Worm (Caenorhabditis elegans) whole organism, L4 larva: ENCODE results near the gene daf-12.

Source experiments
- T20F7.1 ChIP-seq: fragments of 200-800 bp; sonication (Bioruptor generic); optimal IDR thresholded peaks from 2 replicates; lab custom pipeline; 2018; ENCODE audit warnings: mild to moderate bottlenecking, missing genetic modification characterization, missing compliant biosample characterization
- T26A8.4 ChIP-seq: fragments of 200-800 bp; sonication (Bioruptor generic); IDR thresholded peaks from 2 replicates; pipeline ENCODE4 v1.3.6; 2022; ENCODE audit warnings: missing genetic modification characterization, missing compliant biosample characterization
- Y48G9A.11 ChIP-seq: fragments of 200-800 bp; sonication (Bioruptor generic); IDR thresholded peaks from 2 replicates; pipeline ENCODE4 v1.3.6; 2022; ENCODE audit warnings: missing genetic modification reagents, missing genetic modification characterization, missing compliant biosample characterization
- ZK546.5 ChIP-seq, 2 experiments: sonication (generic microtip); optimal IDR thresholded peaks; 2 replicates each; lab custom pipeline; 2017; ENCODE audit warnings: missing biosample characterization in 2 of 2, missing genetic modification characterization in 2 of 2
- aha-1 ChIP-seq: fragments of 150-350 bp; peaks from one replicate; lab custom pipeline; 2014; ENCODE audit warnings: missing biosample characterization, missing genetic modification characterization
- ceh-28 ChIP-seq: fragments of 150-350 bp; optimal IDR thresholded peaks from 2 replicates; lab custom pipeline; 2014; ENCODE audit warnings: missing biosample characterization, missing genetic modification reagents, missing genetic modification characterization
- ceh-82 ChIP-seq: sonication (generic microtip); optimal IDR thresholded peaks from 2 replicates; lab custom pipeline; 2017; ENCODE audit warnings: missing biosample characterization, missing genetic modification characterization
- daf-16 ChIP-seq, 3 experiments: sonication (generic microtip); optimal IDR thresholded peaks; 2 replicates each; lab custom pipeline; 2016 to 2017; ENCODE audit warnings: missing genetic modification characterization in 3 of 3, missing genetic modification reagents in 3 of 3, mild to moderate bottlenecking in 2 of 3, missing compliant biosample characterization in 2 of 3, missing biosample characterization in 1 of 3, moderate library complexity in 1 of 3
- daf-19 ChIP-seq: fragments of 200-800 bp; sonication (Bioruptor generic); conservative IDR thresholded peaks from 2 replicates; pipeline ENCODE4 v1.3.6; 2022; ENCODE audit warnings: missing genetic modification characterization, missing compliant biosample characterization
- daf-8 ChIP-seq: fragments of 200-800 bp; sonication (Bioruptor generic); IDR thresholded peaks from 2 replicates; pipeline ENCODE4 v1.3.6; 2022; ENCODE audit warnings: missing genetic modification characterization, missing compliant biosample characterization
- dve-1 ChIP-seq: sonication (generic microtip); optimal IDR thresholded peaks from 2 replicates; lab custom pipeline; 2017; ENCODE audit warnings: antibody characterized with exemption, mild to moderate bottlenecking, missing genetic modification characterization, missing compliant biosample characterization; ENCODE audit not compliant: insufficient read depth
- egl-27 ChIP-seq: sonication (generic microtip); optimal IDR thresholded peaks from 3 replicates; lab custom pipeline; 2017; ENCODE audit warnings: missing biosample characterization, missing genetic modification reagents, missing genetic modification characterization
- egl-43 ChIP-seq: fragments of 200-800 bp; sonication (Bioruptor generic); IDR thresholded peaks from 2 replicates; pipeline ENCODE4 v1.3.6; 2022; ENCODE audit warnings: missing genetic modification reagents, missing genetic modification characterization, missing compliant biosample characterization
- gei-8 ChIP-seq: fragments of 200-800 bp; sonication (Bioruptor generic); optimal IDR thresholded peaks from 2 replicates; lab custom pipeline; 2018; ENCODE audit warnings: mild to moderate bottlenecking, missing genetic modification characterization, missing compliant biosample characterization
- hif-1 ChIP-seq, 2 experiments: sonication (generic microtip); optimal IDR thresholded peaks; 2 replicates each; lab custom pipeline; 2016 to 2017; ENCODE audit warnings: missing compliant biosample characterization in 2 of 2, missing genetic modification characterization in 2 of 2, missing genetic modification reagents in 2 of 2, missing genotype in 2 of 2, mild to moderate bottlenecking in 1 of 2
- hlh-11 ChIP-seq: fragments of 200-800 bp; sonication (Bioruptor generic); optimal IDR thresholded peaks from 2 replicates; lab custom pipeline; 2018; ENCODE audit warnings: mild to moderate bottlenecking, missing genetic modification characterization, missing compliant biosample characterization
- hlh-30 ChIP-seq: sonication (generic microtip); optimal IDR thresholded peaks from 2 replicates; lab custom pipeline; 2017; ENCODE audit warnings: antibody characterized with exemption, mild to moderate bottlenecking, missing genetic modification characterization, missing compliant biosample characterization; ENCODE audit not compliant: insufficient read depth
- jun-1 ChIP-seq: fragments of 150-350 bp; optimal IDR thresholded peaks from 2 replicates; lab custom pipeline; 2014; ENCODE audit warnings: missing biosample characterization, missing genetic modification reagents, missing genetic modification characterization
- lsy-2 ChIP-seq, 2 experiments: fragments of 150-350 bp in 1 of 2; sonication (generic microtip) in 1 of 2; optimal IDR thresholded peaks; 2 replicates each; lab custom pipeline; 2014 to 2017; ENCODE audit warnings: missing biosample characterization in 2 of 2, missing genetic modification characterization in 2 of 2
- madf-5 ChIP-seq, 2 experiments: fragments of 200-800 bp; sonication (Bioruptor generic); IDR thresholded peaks; 2 replicates each; pipeline ENCODE4 v1.3.6; 2022; ENCODE audit warnings: missing compliant biosample characterization in 2 of 2, missing genetic modification characterization in 2 of 2
- nhr-111 ChIP-seq: fragments of 200-800 bp; sonication (Bioruptor generic); optimal IDR thresholded peaks from 2 replicates; lab custom pipeline; 2018; ENCODE audit warnings: mild to moderate bottlenecking, missing genetic modification characterization, missing compliant biosample characterization
- nhr-28 ChIP-seq: fragments of 150-350 bp; optimal IDR thresholded peaks from 2 replicates; lab custom pipeline; 2014; ENCODE audit warnings: missing biosample characterization, missing genetic modification characterization
- nhr-41 ChIP-seq: fragments of 200-800 bp; sonication (Bioruptor generic); IDR thresholded peaks from 2 replicates; pipeline ENCODE4 v1.3.6; 2022; ENCODE audit warnings: missing genetic modification reagents, missing genetic modification characterization, missing compliant biosample characterization
- nhr-48 ChIP-seq: sonication (generic microtip); optimal IDR thresholded peaks from 2 replicates; lab custom pipeline; 2016; ENCODE audit warnings: mild to moderate bottlenecking, missing genetic modification characterization, missing compliant biosample characterization
- nhr-6 ChIP-seq: fragments of 150-350 bp; optimal IDR thresholded peaks from 2 replicates; lab custom pipeline; 2014; ENCODE audit warnings: missing biosample characterization, missing genetic modification characterization
- php-3 ChIP-seq: fragments of 200-800 bp; sonication (Bioruptor generic); IDR thresholded peaks from 2 replicates; pipeline ENCODE4 v1.3.6; 2022; ENCODE audit warnings: missing genetic modification reagents, missing genetic modification characterization, missing compliant biosample characterization
- saeg-2 ChIP-seq: fragments of 200-800 bp; sonication (Bioruptor generic); IDR thresholded peaks from 2 replicates; pipeline ENCODE4 v1.3.6; 2022; ENCODE audit warnings: missing genetic modification reagents, missing genetic modification characterization, missing compliant biosample characterization
- sdz-12 ChIP-seq: fragments of 200-800 bp; sonication (Bioruptor generic); optimal IDR thresholded peaks from 2 replicates; lab custom pipeline; 2018; ENCODE audit warnings: mild to moderate bottlenecking, missing genetic modification characterization, missing compliant biosample characterization
- spr-1 ChIP-seq: sonication (generic microtip); optimal IDR thresholded peaks from 2 replicates; lab custom pipeline; 2016; ENCODE audit warnings: mild to moderate bottlenecking, missing genetic modification characterization, missing compliant biosample characterization
- unc-39 ChIP-seq: sonication (generic microtip); optimal IDR thresholded peaks from 2 replicates; lab custom pipeline; 2017; ENCODE audit warnings: missing biosample characterization, missing genetic modification characterization
- unc-62 ChIP-seq, 3 experiments: fragments of 150-350 bp in 1 of 3; sonication (generic microtip); optimal IDR thresholded peaks in 2 of 3; peaks in 1 of 3; 1 replicate in 1 of 3; 2 replicates in 2 of 3; lab custom pipeline; 2014 to 2017; ENCODE audit warnings: missing biosample characterization in 3 of 3, missing genetic modification characterization in 3 of 3, missing genetic modification reagents in 3 of 3, missing genotype in 1 of 3
- zfp-2 ChIP-seq: sonication (generic microtip); optimal IDR thresholded peaks from 2 replicates; lab custom pipeline; 2016; ENCODE audit warnings: mild to moderate bottlenecking, missing genetic modification characterization, missing compliant biosample characterization
- zfp-3 ChIP-seq: fragments of 200-800 bp; sonication (Bioruptor generic); conservative IDR thresholded peaks from 2 replicates; pipeline ENCODE4 v1.3.6; 2022; ENCODE audit warnings: missing genetic modification reagents, missing genetic modification characterization, missing compliant biosample characterization
- zip-11 ChIP-seq: fragments of 200-800 bp; sonication (Bioruptor generic); IDR thresholded peaks from 2 replicates; pipeline ENCODE4 v1.3.6; 2022; ENCODE audit warnings: missing genetic modification characterization, missing compliant biosample characterization

Gene daf-12

ce11 chrX:10630059-10630791 lies 5.5 kb upstream of the daf-12 start (continued):
- TF ChIP-seq egl-27 (tag; lab: Kevin White, UChicago): no peak
- no peak for TF ChIP-seq hif-1 (tag; optimal IDR thresholded peaks at IDR 0.05; lab: Kevin White, UChicago)
- TF ChIP-seq lsy-2 (tag; optimal IDR thresholded peaks at IDR 0.05; lab: Kevin White, UChicago): peak in 1 of 2 experiments; percentile 2
- TF ChIP-seq egl-43 (GFP tag; lab: Robert Waterston, UW): no peak
- no peak for TF ChIP-seq nhr-48 (tag; lab: Kevin White, UChicago)
- no peak for TF ChIP-seq nhr-111 (GFP tag; lab: Kevin White, UChicago)
- no peak for TF ChIP-seq T20F7.1 (GFP tag; lab: Kevin White, UChicago)

ce11 chrX:10630952-10631351 lies 4.8 kb upstream of the daf-12 start:
- peak; percentile 57 for TF ChIP-seq hlh-30 (tag; lab: Kevin White, UChicago)
- no peak for TF ChIP-seq daf-19 (GFP tag; lab: Robert Waterston, UW)
- no peak for TF ChIP-seq daf-16 (GFP tag; optimal IDR thresholded peaks at IDR 0.05; lab: Kevin White, UChicago)
- TF ChIP-seq daf-16 (tag; optimal IDR thresholded peaks at IDR 0.05; lab: Kevin White, UChicago): peak; percentile 58
- no peak for TF ChIP-seq zfp-2 (tag; lab: Kevin White, UChicago)
- peak; percentile 18 for TF ChIP-seq aha-1 (tag; lab: Kevin White, UChicago)
- TF ChIP-seq nhr-41: no peak
- no peak for TF ChIP-seq zip-11 (GFP tag; lab: Robert Waterston, UW)
- no peak for TF ChIP-seq T26A8.4
- TF ChIP-seq ceh-82 (tag; lab: Kevin White, UChicago): no peak
- TF ChIP-seq unc-62 (GFP tag; optimal IDR thresholded peaks at IDR 0.05 in 1 of 2; lab: Kevin White, UChicago): peak in 1 of 2 experiments; percentile 85
- no peak for TF ChIP-seq unc-62 (tag; optimal IDR thresholded peaks at IDR 0.05; lab: Kevin White, UChicago)
- no peak for TF ChIP-seq ceh-28 (tag; lab: Kevin White, UChicago)
- TF ChIP-seq ZK546.5 (tag; optimal IDR thresholded peaks at IDR 0.05; lab: Kevin White, UChicago): no peak
- TF ChIP-seq unc-39: no peak
- TF ChIP-seq nhr-6: no peak
- no peak for TF ChIP-seq nhr-28 (tag; lab: Kevin White, UChicago)
- TF ChIP-seq jun-1 (tag; lab: Kevin White, UChicago): no peak
- TF ChIP-seq hlh-11 (tag; lab: Kevin White, UChicago): no peak
- TF ChIP-seq daf-8 (GFP tag; lab: Robert Waterston, UW): no peak
- TF ChIP-seq spr-1 (tag; lab: Kevin White, UChicago): no peak
- TF ChIP-seq saeg-2: no peak

ce11 chrX:10631873-10632272 lies 3.8 kb upstream of the daf-12 start:
- peak; percentile 86 for TF ChIP-seq php-3 (GFP tag; lab: Robert Waterston, UW)
- TF ChIP-seq aha-1 (tag; lab: Kevin White, UChicago): peak; percentile 77
- peak; percentile 46 for TF ChIP-seq hlh-11 (tag; lab: Kevin White, UChicago)
- TF ChIP-seq spr-1 (tag; lab: Kevin White, UChicago): no peak
- TF ChIP-seq zfp-3 (GFP tag; lab: Robert Waterston, UW): no peak
- no peak for TF ChIP-seq sdz-12 (GFP tag; lab: Kevin White, UChicago)
- peak; percentile 54 for TF ChIP-seq dve-1 (tag; lab: Kevin White, UChicago)
- TF ChIP-seq Y48G9A.11: no peak
- TF ChIP-seq madf-5 (GFP tag; IDR thresholded peaks at IDR 0.05; lab: Robert Waterston, UW): no peak
- peak; percentile 30 for TF ChIP-seq nhr-28 (tag; lab: Kevin White, UChicago)
- TF ChIP-seq gei-8 (GFP tag; lab: Kevin White, UChicago): no peak
- no peak for TF ChIP-seq daf-16 (GFP tag; optimal IDR thresholded peaks at IDR 0.05; lab: Kevin White, UChicago)
- peak; percentile 96 for TF ChIP-seq daf-16 (tag; optimal IDR thresholded peaks at IDR 0.05; lab: Kevin White, UChicago)
